Worm (Caenorhabditis elegans): ENCODE data around the gene tbx-39.
A peak's percentile ranks its signal among the peaks of the same experiment; 100 is the strongest.

The tbx-39 gene

DNA sequence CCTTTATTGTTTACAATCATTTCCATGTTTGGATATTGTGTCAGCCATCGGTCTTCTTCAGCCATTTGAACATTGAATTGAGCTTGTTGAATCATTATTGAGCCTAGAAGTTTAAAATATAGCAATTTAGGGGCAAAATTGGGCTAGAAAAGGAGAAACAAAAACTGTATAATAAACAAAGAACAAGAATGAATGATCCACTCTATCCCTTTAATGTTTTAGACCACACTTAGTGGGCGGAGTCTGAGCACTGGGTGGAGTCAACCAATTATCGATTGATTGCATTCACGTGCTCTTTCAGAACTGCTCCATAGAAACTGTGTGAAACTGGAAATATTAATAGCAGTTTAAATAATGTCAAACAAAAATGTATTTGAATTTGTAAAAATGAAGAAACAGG lies 4.4 kb downstream of the tbx-39 start, which contains the start of gene tbx-40:
tbx-40 (minus strand) TSS at position 101 of the 400 bp plus-strand sequence.
- no peak for TF ChIP-seq ceh-8 (GFP tag; optimal IDR thresholded peaks at IDR 0.05)
- TF ChIP-seq nhr-47 (tag; optimal IDR thresholded peaks at IDR 0.05), result no peak
- no peak for TF ChIP-seq egl-27 (tag; optimal IDR thresholded peaks at IDR 0.05)
- TF ChIP-seq swsn-7 (tag; optimal IDR thresholded peaks at IDR 0.05), result no peak

ce11 chrIV:15336778-15337177 lies 13.1 kb downstream of the tbx-39 start, which contains the start of gene irld-59:
TSS of gene irld-59 (plus strand) at chrIV:15337078.
- TF ChIP-seq dsc-1 (tag; optimal IDR thresholded peaks at IDR 0.05) (no peak), efl-3 (GFP tag; optimal IDR thresholded peaks at IDR 0.05) (no peak), nhr-77 (tag; optimal IDR thresholded peaks at IDR 0.05) (no peak), pqm-1 (tag; optimal IDR thresholded peaks at IDR 0.05) (no peak), nhr-84 (tag; optimal IDR thresholded peaks at IDR 0.05) (no peak), nhr-71 (tag; optimal IDR thresholded peaks at IDR 0.05) (no peak), hlh-17 (GFP tag; optimal IDR thresholded peaks at IDR 0.05; ENCODE audit: borderline replicate concordance) (no peak), mef-2 (tag; optimal IDR thresholded peaks at IDR 0.05) (no peak), grh-1 (GFP tag; IDR thresholded peaks at IDR 0.05) (no peak), elt-2 (tag; optimal IDR thresholded peaks at IDR 0.05) (no peak), nhr-76 (tag; optimal IDR thresholded peaks at IDR 0.05) (no peak), lin-39 (tag; optimal IDR thresholded peaks at IDR 0.05) (no peak), sox-4 (tag; optimal IDR thresholded peaks at IDR 0.05) (no peak)

DNA sequence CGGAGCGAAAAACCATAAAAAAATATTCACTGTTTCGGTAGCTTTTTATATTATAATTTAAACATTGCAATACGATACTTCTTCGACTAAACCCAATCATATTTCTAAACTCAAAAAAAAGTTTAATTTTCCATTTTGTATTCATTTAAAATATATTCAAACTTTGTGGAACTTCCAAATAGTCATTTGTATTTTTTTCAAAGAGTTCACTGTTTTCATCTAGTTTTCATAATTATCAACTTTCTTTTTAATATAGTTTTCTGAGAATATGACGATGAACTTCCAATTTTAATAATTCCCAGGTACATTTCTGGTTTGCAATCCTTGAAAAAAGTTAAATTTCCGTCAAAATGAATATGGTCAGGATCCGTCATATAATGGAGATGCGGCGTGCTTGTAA lies 37.6 kb downstream of the tbx-39 start, which contains the start of gene cpna-4:
cpna-4 (plus strand) TSS at position 301 of the 400 bp plus-strand sequence.
- TF ChIP-seq efl-1 (optimal IDR thresholded peaks at IDR 0.05) (no peak), efl-1 (GFP tag; optimal IDR thresholded peaks at IDR 0.05 in 1 of 2) (peak in 1 of 2 experiments; percentile 24), mab-9 (GFP tag; IDR thresholded peaks at IDR 0.05) (no peak)

ce11 chrIV:15361884-15362283 lies 38.2 kb downstream of the tbx-39 start:
- TF ChIP-seq ceh-90 (tag; optimal IDR thresholded peaks at IDR 0.05) (no peak), nhr-47 (tag; optimal IDR thresholded peaks at IDR 0.05) (no peak), unc-86 (tag; optimal IDR thresholded peaks at IDR 0.05) (peak; percentile 13), pqm-1 (tag; optimal IDR thresholded peaks at IDR 0.05) (no peak), blmp-1 (tag; optimal IDR thresholded peaks at IDR 0.05) (no peak), nhr-85 (tag) (peak; percentile 44), fkh-10 (GFP tag; optimal IDR thresholded peaks at IDR 0.05) (no peak), sptf-1 (tag; optimal IDR thresholded peaks at IDR 0.05) (no peak)

Data from whole organism, L1 larva.